Worm (Caenorhabditis elegans): Measurements from ENCODE around the gene F35H10.6.

F35H10.6 gene

DNA sequence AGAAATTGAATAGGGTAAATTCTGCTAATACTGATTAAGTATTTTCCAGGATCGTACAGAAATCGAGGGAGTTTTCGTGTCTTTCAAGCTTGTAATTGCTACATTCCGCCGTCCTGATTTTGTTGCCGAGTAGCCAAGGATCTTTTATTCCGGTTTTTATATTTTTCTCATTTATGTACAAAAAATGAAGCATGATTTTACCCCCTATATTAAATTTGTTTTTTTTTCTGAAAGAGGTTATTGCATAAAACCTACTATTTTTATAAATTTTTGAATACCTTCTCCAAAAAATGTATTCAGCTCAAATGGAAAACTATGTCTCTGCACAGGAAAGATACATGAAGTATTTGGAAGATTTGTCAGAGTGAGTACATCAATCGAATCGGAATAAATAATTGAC, at the start of gene F35H10.6:
TSS of gene F35H10.6 (plus strand) at position 301 of the 400 bp plus-strand sequence.
- TF ChIP-seq unc-62 (GFP tag; optimal IDR thresholded peaks at IDR 0.05), result no peak
- TF ChIP-seq unc-120 (tag; optimal IDR thresholded peaks at IDR 0.05; ENCODE audit: poor library complexity, severe bottlenecking), result no peak

DNA sequence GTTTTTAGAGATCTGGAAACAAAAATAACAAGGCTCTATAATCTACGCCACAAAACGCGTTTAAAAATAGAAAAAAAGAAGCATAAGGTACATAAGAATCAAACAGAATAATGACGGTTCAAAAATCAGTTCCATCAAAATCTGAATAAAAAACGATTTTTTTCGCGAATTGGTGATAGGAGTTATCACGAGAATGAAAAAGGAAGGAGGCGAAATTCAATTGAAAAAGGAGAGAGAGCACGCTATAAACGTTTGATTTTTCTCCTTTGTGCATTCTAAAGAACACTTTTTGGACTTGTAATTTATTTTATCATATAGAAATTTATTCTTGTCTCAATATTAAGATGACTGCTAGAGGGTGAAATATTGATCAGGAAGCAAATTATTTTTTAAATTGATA, 48.4 kb upstream of the F35H10.6 start:
- TF ChIP-seq nhr-2 (tag; optimal IDR thresholded peaks at IDR 0.05) (no peak), tbx-8 (GFP tag; optimal IDR thresholded peaks at IDR 0.05) (no peak), snpc-4 (tag; optimal IDR thresholded peaks at IDR 0.05) (no peak), bed-3 (GFP tag; optimal IDR thresholded peaks at IDR 0.05) (no peak), ham-2 (GFP tag; optimal IDR thresholded peaks at IDR 0.05) (no peak), unc-62 (GFP tag; optimal IDR thresholded peaks at IDR 0.05) (no peak), mep-1 (tag; optimal IDR thresholded peaks at IDR 0.05) (no peak), sem-2 (GFP tag; optimal IDR thresholded peaks at IDR 0.05) (no peak), lsy-2 (tag; optimal IDR thresholded peaks at IDR 0.05) (no peak), sptf-1 (tag; optimal IDR thresholded peaks at IDR 0.05) (no peak)

DNA sequence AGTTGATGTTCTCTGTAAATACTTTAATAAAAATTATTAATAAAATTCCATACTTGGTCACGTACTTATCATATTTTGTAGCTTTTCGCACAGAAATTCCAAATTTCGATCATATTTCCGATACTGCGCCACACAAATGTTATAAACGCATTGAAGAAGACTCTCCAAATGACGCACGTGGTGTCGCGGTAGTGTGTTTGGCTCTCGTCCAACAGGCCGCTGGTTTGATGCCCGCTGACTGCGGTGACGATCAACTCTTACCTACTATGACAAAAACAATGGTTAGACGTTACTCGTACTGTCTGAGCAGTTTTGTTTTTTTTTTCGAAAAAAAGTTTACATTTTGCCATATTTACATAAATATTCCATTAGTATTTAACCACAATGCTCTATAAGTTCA, 46.9 kb upstream of the F35H10.6 start:
- TF ChIP-seq lin-13 (tag; optimal IDR thresholded peaks at IDR 0.05) (peak; percentile 30), nhr-76 (tag; optimal IDR thresholded peaks at IDR 0.05) (peak; percentile 49), bed-3 (GFP tag; optimal IDR thresholded peaks at IDR 0.05) (peak; percentile 94), flh-1 (GFP tag; optimal IDR thresholded peaks at IDR 0.05) (peak; percentile 92), unc-120 (tag; optimal IDR thresholded peaks at IDR 0.05; ENCODE audit: poor library complexity, severe bottlenecking) (peak; percentile 97), sem-2 (GFP tag; optimal IDR thresholded peaks at IDR 0.05) (peak; percentile 95), ham-2 (GFP tag; optimal IDR thresholded peaks at IDR 0.05) (peak; percentile 89), mab-5 (tag; optimal IDR thresholded peaks at IDR 0.05) (no peak), mep-1 (tag; optimal IDR thresholded peaks at IDR 0.05) (peak; percentile 73), cnd-1 (tag; optimal IDR thresholded peaks at IDR 0.05) (peak; percentile 97), ceh-83 (GFP tag; optimal IDR thresholded peaks at IDR 0.05) (peak; percentile 99), drap-1 (GFP tag; optimal IDR thresholded peaks at IDR 0.05) (peak; percentile 98), zip-8 (tag; optimal IDR thresholded peaks at IDR 0.05) (no peak), elt-3 (tag; optimal IDR thresholded peaks at IDR 0.05) (peak; percentile 77), snpc-4 (tag; optimal IDR thresholded peaks at IDR 0.05) (no peak), sptf-1 (tag; optimal IDR thresholded peaks at IDR 0.05) (peak; percentile 98), ztf-11 (tag; optimal IDR thresholded peaks at IDR 0.05) (peak; percentile 15), nhr-12 (tag; optimal IDR thresholded peaks at IDR 0.05) (peak; percentile 5), blmp-1 (tag; optimal IDR thresholded peaks at IDR 0.05) (peak; percentile 5), pha-4 (tag; optimal IDR thresholded peaks at IDR 0.05) (peak; percentile 86), M03D4.4 (tag; optimal IDR thresholded peaks at IDR 0.05) (peak; percentile 97), lin-32 (GFP tag; optimal IDR thresholded peaks at IDR 0.05) (peak; percentile 97), nhr-2 (tag; optimal IDR thresholded peaks at IDR 0.05) (no peak), unc-39 (tag; optimal IDR thresholded peaks at IDR 0.05) (peak; percentile 68), ceh-39 (tag; optimal IDR thresholded peaks at IDR 0.05) (no peak), ces-1 (GFP tag; optimal IDR thresholded peaks at IDR 0.05) (peak; percentile 2), hlh-1 (tag; optimal IDR thresholded peaks at IDR 0.05) (peak; percentile 45), elt-1 (tag; optimal IDR thresholded peaks at IDR 0.05; ENCODE audit: borderline replicate concordance, insufficient read depth) (peak; percentile 66), lsy-2 (tag; optimal IDR thresholded peaks at IDR 0.05) (peak; percentile 47), unc-62 (GFP tag; optimal IDR thresholded peaks at IDR 0.05) (peak; percentile 64), tbx-8 (GFP tag; optimal IDR thresholded peaks at IDR 0.05) (peak; percentile 92), nhr-237 (tag; optimal IDR thresholded peaks at IDR 0.05) (peak; percentile 23), nhr-28 (tag; optimal IDR thresholded peaks at IDR 0.05) (peak; percentile 80), mls-2 (tag; optimal IDR thresholded peaks at IDR 0.05) (peak; percentile 98), ceh-43 (GFP tag; optimal IDR thresholded peaks at IDR 0.05) (peak; percentile 95)

DNA sequence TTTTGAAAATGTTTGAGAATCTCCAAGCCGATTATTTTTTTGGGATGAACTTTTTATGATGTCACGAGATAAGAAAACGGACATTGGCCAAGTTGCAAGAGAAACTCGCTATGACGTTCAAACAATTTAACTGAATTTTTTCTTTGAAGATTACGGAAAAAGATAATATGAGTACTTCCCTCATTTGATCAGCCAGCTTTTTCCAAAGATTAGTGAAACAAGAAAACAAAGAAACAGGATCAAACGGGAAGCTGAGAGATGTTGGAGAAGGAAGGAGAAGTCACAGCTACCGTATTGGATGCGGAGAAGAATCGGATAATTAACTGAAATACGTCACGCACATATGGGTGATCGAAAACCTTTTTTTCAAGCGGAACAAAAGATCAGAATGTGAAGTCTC, 45.5 kb upstream of the F35H10.6 start:
- TF ChIP-seq mep-1 (tag; optimal IDR thresholded peaks at IDR 0.05) (no peak), snpc-4 (tag; optimal IDR thresholded peaks at IDR 0.05) (no peak), lsy-2 (tag; optimal IDR thresholded peaks at IDR 0.05) (no peak), flh-1 (GFP tag; optimal IDR thresholded peaks at IDR 0.05) (no peak), hlh-1 (tag; optimal IDR thresholded peaks at IDR 0.05) (no peak), elt-1 (tag; optimal IDR thresholded peaks at IDR 0.05; ENCODE audit: borderline replicate concordance, insufficient read depth) (peak; percentile 16), ceh-83 (GFP tag; optimal IDR thresholded peaks at IDR 0.05) (no peak), lin-32 (GFP tag; optimal IDR thresholded peaks at IDR 0.05) (no peak), sem-2 (GFP tag; optimal IDR thresholded peaks at IDR 0.05) (no peak)
